Fruit fly (Drosophila melanogaster): ENCODE results near the gene Mt2.

Gene Mt2

DNA sequence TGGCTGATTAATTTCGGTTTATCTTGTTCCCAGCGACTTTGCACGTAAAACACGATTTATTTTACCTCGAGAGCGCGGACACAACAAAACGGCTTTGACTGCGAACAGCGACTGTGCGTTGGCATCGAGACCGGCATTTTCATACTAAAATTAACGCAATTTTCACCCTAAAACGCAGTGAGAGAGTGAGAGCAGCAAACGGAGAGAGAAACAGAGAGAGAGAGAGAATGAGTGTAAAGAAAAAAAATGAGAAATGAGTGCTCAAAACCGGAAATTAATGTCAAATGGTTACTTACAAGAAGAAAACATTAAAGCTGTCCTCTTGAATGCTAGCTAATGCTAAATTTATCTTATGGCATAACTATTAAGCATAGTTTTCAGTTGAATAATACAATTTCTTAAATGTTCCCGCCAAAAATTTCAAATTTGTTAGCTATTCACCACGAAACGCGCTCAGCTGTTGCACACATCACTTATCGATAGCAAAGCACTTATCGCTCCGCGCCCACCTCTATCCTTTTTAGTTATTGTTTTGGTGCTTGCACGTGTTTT lies 40.4 kb upstream of the Mt2 start, which contains the start of the genes JhI-21, RpL7-like and CG34164:
TSS of gene JhI-21 (minus strand) at position 206 of the 552 bp plus-strand sequence.
TSS of gene RpL7-like (plus strand) at position 490 of the 552 bp plus-strand sequence.
TSS of gene CG34164 (plus strand) at position 512 of the 552 bp plus-strand sequence.
- no peak for TF ChIP-seq Eip75B (GFP tag; optimal IDR thresholded peaks at IDR 0.05)
- TF ChIP-seq Eip78C (GFP tag) = peak; percentile 77
- peak; percentile 61 for TF ChIP-seq CG16779 (tag; optimal IDR thresholded peaks at IDR 0.05)
- no peak for TF ChIP-seq Eip93F (GFP tag; optimal IDR thresholded peaks at IDR 0.05)
- peak; percentile 1 for TF ChIP-seq CG6792 (GFP tag; optimal IDR thresholded peaks at IDR 0.05)
- TF ChIP-seq CG8119 (GFP tag; IDR thresholded peaks at IDR 0.05) = peak; percentile 49; the same call in 2 of the 3 replicates
- peak; percentile 40 for TF ChIP-seq esn (GFP tag; optimal IDR thresholded peaks at IDR 0.05)
- peak; percentile 61 for TF ChIP-seq CG6854 (GFP tag; optimal IDR thresholded peaks at IDR 0.05)
- TF ChIP-seq achi (GFP tag; optimal IDR thresholded peaks at IDR 0.05) = peak; percentile 44
- TF ChIP-seq CG32006 (GFP tag; optimal IDR thresholded peaks at IDR 0.05) = no peak
- peak; percentile 50; the same call in 1 of the 2 replicates for TF ChIP-seq CG15336 (GFP tag; IDR thresholded peaks at IDR 0.05)
- no peak for TF ChIP-seq OdsH (GFP tag; optimal IDR thresholded peaks at IDR 0.05)
- no peak for TF ChIP-seq Sox102F (GFP tag; optimal IDR thresholded peaks at IDR 0.05)

- TF ChIP-seq CG6276 (GFP tag; optimal IDR thresholded peaks at IDR 0.05) (no peak), CG11902 (GFP tag; optimal IDR thresholded peaks at IDR 0.05) (no peak), CG8119 (GFP tag; IDR thresholded peaks at IDR 0.05) (peak; percentile 22; the same call in 1 of the 3 replicates), eg (GFP tag; IDR thresholded peaks at IDR 0.05) (peak; percentile 50; the same call in 1 of the 3 replicates), Eip78C (GFP tag) (peak; percentile 73), CG10669 (GFP tag; optimal IDR thresholded peaks at IDR 0.05) (no peak), CG6854 (GFP tag; optimal IDR thresholded peaks at IDR 0.05) (peak; percentile 40), Sox15 (GFP tag; optimal IDR thresholded peaks at IDR 0.05) (no peak), OdsH (GFP tag; optimal IDR thresholded peaks at IDR 0.05) (no peak), Hr38 (GFP tag; optimal IDR thresholded peaks at IDR 0.05) (no peak), fd59A (GFP tag; optimal IDR thresholded peaks at IDR 0.05) (no peak), Smox (GFP tag; optimal IDR thresholded peaks at IDR 0.05) (no peak), CG11762 (GFP tag; optimal IDR thresholded peaks at IDR 0.05; ENCODE audit: insufficient read depth) (no peak), esn (GFP tag; optimal IDR thresholded peaks at IDR 0.05) (peak; percentile 70), Blimp-1 (GFP tag; optimal IDR thresholded peaks at IDR 0.05) (no peak), Ets96B (tag; optimal IDR thresholded peaks at IDR 0.05) (no peak), salr (GFP tag; optimal IDR thresholded peaks at IDR 0.05) (no peak), lz (GFP tag; optimal IDR thresholded peaks at IDR 0.05) (peak; percentile 35), CG3032 (tag; optimal IDR thresholded peaks at IDR 0.05) (peak; percentile 15), dsx (GFP tag; optimal IDR thresholded peaks at IDR 0.05; ENCODE audit: poor library complexity, severe bottlenecking) (no peak), Sox14 (GFP tag; optimal IDR thresholded peaks at IDR 0.05) (peak; percentile 62), CG31627 (GFP tag; optimal IDR thresholded peaks at IDR 0.05) (peak; percentile 30), CG10631 (GFP tag; optimal IDR thresholded peaks at IDR 0.05) (no peak), Ets21C (GFP tag; optimal IDR thresholded peaks at IDR 0.05) (peak; percentile 0)
Observed at dm6 chr2L:12063035-12063434, 33.3 kb upstream of the Mt2 start, which contains the start of gene Rab3-GAP. Gene Rab3-GAP (minus strand): TSS chr2L:12063184.

- TF ChIP-seq CG8319 (GFP tag; optimal IDR thresholded peaks at IDR 0.05) (peak; percentile 64), Eip78C (GFP tag) (peak; percentile 97), eg (GFP tag; IDR thresholded peaks at IDR 0.05) (peak; percentile 96), Ets21C (GFP tag; optimal IDR thresholded peaks at IDR 0.05) (peak; percentile 43), CG9139 (GFP tag; optimal IDR thresholded peaks at IDR 0.05) (peak; percentile 85), fd85E (GFP tag; optimal IDR thresholded peaks at IDR 0.05) (peak; percentile 49), Lpt (GFP tag; optimal IDR thresholded peaks at IDR 0.05) (peak; percentile 97), Ets96B (tag; optimal IDR thresholded peaks at IDR 0.05) (peak; percentile 91), CG4318 (GFP tag; optimal IDR thresholded peaks at IDR 0.05) (peak; percentile 99), Smox (GFP tag; optimal IDR thresholded peaks at IDR 0.05) (peak; percentile 72), Gug (GFP tag; IDR thresholded peaks at IDR 0.05) (peak; percentile 94), CG11294 (GFP tag; IDR thresholded peaks at IDR 0.05) (peak; percentile 87), CG7368 (GFP tag; optimal IDR thresholded peaks at IDR 0.05) (peak; percentile 84), fkh (GFP tag; optimal IDR thresholded peaks at IDR 0.05) (no peak), CG1621 (tag; optimal IDR thresholded peaks at IDR 0.05) (peak; percentile 67), achi (GFP tag; optimal IDR thresholded peaks at IDR 0.05) (peak; percentile 95), acj6 (GFP tag; optimal IDR thresholded peaks at IDR 0.05) (peak; percentile 93), cyc (GFP tag; optimal IDR thresholded peaks at IDR 0.05) (peak; percentile 64), Met (GFP tag; optimal IDR thresholded peaks at IDR 0.05) (peak; percentile 74), svp (GFP tag) (no peak), fd59A (GFP tag; optimal IDR thresholded peaks at IDR 0.05) (peak; percentile 76), Hr38 (GFP tag; optimal IDR thresholded peaks at IDR 0.05) (no peak)
Observed at dm6 chr2L:12065683-12066386, 30.5 kb upstream of the Mt2 start.

All from whole organism, prepupa.